Worm (Caenorhabditis elegans) whole organism, early embryonic: ENCODE results near the gene K01D12.15.
"Not testable (repeated sequence)": the region's sequence is repeated elsewhere in the genome, so short reads cannot be mapped to it uniquely, and the experiment has no call there.

ENCODE experiments used
- B0310.2 ChIP-seq: sonication (generic microtip); optimal IDR thresholded peaks from 2 replicates; lab custom pipeline; 2016; ENCODE audit warnings: mild to moderate bottlenecking, missing genetic modification characterization, missing compliant biosample characterization
- F13C5.2 ChIP-seq: sonication (generic microtip); optimal IDR thresholded peaks from 2 replicates; lab custom pipeline; 2017; ENCODE audit warnings: mild to moderate bottlenecking, missing genetic modification characterization, inconsistent platforms, missing compliant biosample characterization
- aly-1 ChIP-seq: sonication (generic microtip); optimal IDR thresholded peaks from 2 replicates; lab custom pipeline; 2016; ENCODE audit warnings: missing genetic modification characterization, missing compliant biosample characterization
- ama-1 ChIP-seq: fragments of 150-350 bp; optimal IDR thresholded peaks from 2 replicates; lab custom pipeline; 2014
- ceh-13 ChIP-seq: fragments of 200-800 bp; sonication (Bioruptor generic); optimal IDR thresholded peaks from 2 replicates; lab custom pipeline; 2018; ENCODE audit warnings: mild to moderate bottlenecking, missing genetic modification characterization, missing compliant biosample characterization
- ceh-36 ChIP-seq: sonication (generic microtip); optimal IDR thresholded peaks from 2 replicates; lab custom pipeline; 2016; ENCODE audit warnings: missing genetic modification characterization, inconsistent platforms, missing compliant biosample characterization
- ets-7 ChIP-seq: sonication (generic microtip); optimal IDR thresholded peaks from 2 replicates; lab custom pipeline; 2016; ENCODE audit warnings: missing genotype, missing genetic modification characterization, missing compliant biosample characterization
- flt-1 ChIP-seq: fragments of 200-800 bp; sonication (Bioruptor generic); IDR thresholded peaks from 2 replicates; pipeline ENCODE4 v1.3.6; 2022; ENCODE audit warnings: missing genetic modification characterization, missing compliant biosample characterization
- hmbx-1 ChIP-seq: sonication (generic microtip); optimal IDR thresholded peaks from 2 replicates; lab custom pipeline; 2016; ENCODE audit warnings: mild to moderate bottlenecking, missing genetic modification characterization, missing compliant biosample characterization
- hmg-4 ChIP-seq: fragments of 200-800 bp; sonication (Bioruptor generic); optimal IDR thresholded peaks from 2 replicates; lab custom pipeline; 2018; ENCODE audit warnings: mild to moderate bottlenecking, missing genetic modification characterization, missing compliant biosample characterization
- hnd-1 ChIP-seq: sonication (generic microtip); optimal IDR thresholded peaks from 2 replicates; lab custom pipeline; 2016; ENCODE audit warnings: missing genetic modification characterization, missing compliant biosample characterization
- pes-1 ChIP-seq: fragments of 200-800 bp; sonication (Bioruptor generic); IDR thresholded peaks from 2 replicates; pipeline ENCODE4 v1.3.6; 2022; ENCODE audit warnings: missing genetic modification reagents, missing genetic modification characterization, missing compliant biosample characterization
- scrt-1 ChIP-seq: fragments of 200-800 bp; sonication (Bioruptor generic); IDR thresholded peaks from 2 replicates; pipeline ENCODE4 v1.3.6; 2022; ENCODE audit warnings: missing genetic modification characterization, missing compliant biosample characterization
- sea-1 ChIP-seq: fragments of 200-800 bp; sonication (Bioruptor generic); conservative IDR thresholded peaks from 2 replicates; pipeline ENCODE4 v1.3.6; 2022; ENCODE audit warnings: missing genetic modification characterization, missing compliant biosample characterization
- tbx-11 ChIP-seq: fragments of 200-800 bp; sonication (Bioruptor generic); IDR thresholded peaks from 2 replicates; pipeline ENCODE4 v1.3.6; 2022; ENCODE audit warnings: missing genetic modification characterization, missing compliant biosample characterization
- tbx-37 ChIP-seq: fragments of 200-800 bp; sonication (Bioruptor generic); conservative IDR thresholded peaks from 2 replicates; pipeline ENCODE4 v1.3.6; 2022; ENCODE audit warnings: missing genetic modification reagents, missing genetic modification characterization, missing compliant biosample characterization
- tra-4 ChIP-seq: sonication (generic microtip); optimal IDR thresholded peaks from 2 replicates; lab custom pipeline; 2017; ENCODE audit warnings: missing genetic modification characterization, missing compliant biosample characterization

K01D12.15 gene

DNA sequence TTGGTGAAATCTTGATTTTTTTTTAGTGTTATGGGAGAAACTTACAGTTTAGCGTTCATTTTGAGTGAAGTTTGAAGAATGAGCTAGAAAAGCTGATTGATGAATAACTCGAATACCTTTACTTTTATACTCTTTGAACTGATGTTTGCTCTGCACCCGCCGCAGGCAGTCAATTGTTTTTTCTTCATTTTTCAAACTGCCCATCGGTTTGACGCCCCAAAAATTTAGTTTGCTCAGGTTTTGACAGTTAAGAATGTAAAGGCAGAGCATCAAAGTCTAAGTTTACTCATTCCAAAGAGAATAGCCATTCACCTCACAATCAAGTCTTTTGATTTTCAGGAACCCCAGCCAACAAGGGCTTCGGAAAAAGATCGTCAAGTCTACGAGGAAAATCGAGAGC lies 24.6 kb upstream of the K01D12.15 start, which contains the start of gene fipr-1:
Gene fipr-1 (minus strand): TSS at position 101 of the 400 bp plus-strand sequence.
- no peak for TF ChIP-seq tbx-11 (GFP tag; lab: Robert Waterston, UW)

DNA sequence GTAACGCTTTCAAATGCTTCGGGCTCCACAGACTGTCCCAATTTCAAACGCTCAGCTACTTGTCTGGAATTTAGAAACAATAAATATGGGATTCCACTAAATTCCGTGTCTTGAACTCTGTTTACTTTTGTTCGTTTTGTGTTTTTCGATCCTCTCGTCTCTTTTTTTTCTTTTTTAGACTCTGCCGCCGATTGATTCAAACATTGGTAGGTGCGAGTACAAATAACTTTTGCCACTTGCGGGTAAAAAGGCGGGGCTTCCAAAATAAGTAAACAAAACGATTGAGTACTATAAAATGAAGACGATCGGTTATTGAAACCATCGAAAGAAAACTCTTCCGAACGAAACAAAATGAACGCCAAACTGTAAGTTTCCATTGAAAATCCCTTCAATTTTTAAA lies 21.1 kb upstream of the K01D12.15 start, which contains the start of gene fipr-2:
Gene fipr-2 (plus strand): TSS at position 245 of the 400 bp plus-strand sequence.
- TF ChIP-seq tbx-11 (GFP tag; lab: Robert Waterston, UW) = no peak
- no peak for TF ChIP-seq pes-1
- no peak for TF ChIP-seq tra-4 (tag; lab: Kevin White, UChicago)
- TF ChIP-seq hmg-4 (GFP tag; lab: Kevin White, UChicago) = no peak
- TF ChIP-seq tbx-37 (GFP tag; lab: Robert Waterston, UW) = no peak
- no peak for TF ChIP-seq F13C5.2 (tag; lab: Kevin White, UChicago)
- TF ChIP-seq sea-1 (GFP tag; lab: Robert Waterston, UW) = no peak
- TF ChIP-seq ceh-36 (tag; lab: Kevin White, UChicago) = no peak
- no peak for TF ChIP-seq scrt-1
- TF ChIP-seq hmbx-1 (tag; lab: Kevin White, UChicago) = no peak
- TF ChIP-seq aly-1 (tag; lab: Kevin White, UChicago) = no peak
- no peak for TF ChIP-seq hnd-1 (tag; lab: Kevin White, UChicago)
- no peak for TF ChIP-seq ceh-13 (GFP tag; lab: Kevin White, UChicago)
- TF ChIP-seq flt-1 (GFP tag; lab: Robert Waterston, UW) = no peak
- no peak for TF ChIP-seq ama-1 (lab: Kevin White, UChicago)
- no peak for TF ChIP-seq ets-7 (tag; lab: Kevin White, UChicago)

DNA sequence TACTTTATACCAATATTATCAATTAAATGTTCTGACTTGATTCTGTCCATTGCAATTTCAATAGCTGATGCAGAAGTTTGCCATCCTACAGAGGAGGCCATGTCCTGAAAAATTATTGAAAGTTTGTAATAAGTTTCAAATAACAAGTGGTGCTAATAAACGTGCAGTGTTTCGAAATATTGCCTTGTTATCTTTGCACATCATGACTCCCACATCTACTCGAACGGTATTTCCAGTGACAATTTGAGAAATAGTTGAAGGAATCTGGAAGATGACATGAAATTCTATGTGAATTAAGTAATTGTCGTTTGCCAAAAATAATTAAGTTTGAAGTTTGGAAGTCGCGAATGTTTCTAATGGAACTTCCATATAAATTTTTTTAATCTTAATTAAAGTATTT lies 16.8 kb upstream of the K01D12.15 start, which contains the start of gene gcy-13:
Gene gcy-13 (minus strand): TSS at position 101 of the 400 bp plus-strand sequence.
- TF ChIP-seq tbx-11 (GFP tag; lab: Robert Waterston, UW) (no peak), ceh-36 (tag; lab: Kevin White, UChicago) (no peak), ama-1 (lab: Kevin White, UChicago) (no peak)

DNA sequence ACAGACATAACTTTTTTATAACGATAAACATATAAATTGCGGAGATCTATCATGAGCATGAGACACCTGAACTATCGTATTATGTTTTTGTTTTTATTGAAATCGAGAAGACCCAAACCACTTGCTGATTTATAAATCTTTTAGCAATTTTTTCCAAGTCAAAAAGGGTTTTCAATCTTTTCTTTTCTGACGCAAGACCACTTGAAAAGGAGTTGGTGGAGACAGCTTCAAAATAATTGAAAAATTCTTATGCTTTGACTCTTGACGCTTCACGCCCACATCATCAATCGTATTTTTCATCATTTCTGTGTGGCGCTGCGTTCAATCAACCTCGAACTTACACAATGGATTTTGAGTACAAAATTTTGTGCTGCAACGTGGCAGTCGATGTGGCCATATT lies 14.9 kb upstream of the K01D12.15 start, which contains the start of gene F23H12.7:
Gene F23H12.7 (plus strand): TSS at position 301 of the 400 bp plus-strand sequence.
- TF ChIP-seq ceh-13 (GFP tag; lab: Kevin White, UChicago) (no peak), tbx-37 (GFP tag; lab: Robert Waterston, UW) (no peak), sea-1 (GFP tag; lab: Robert Waterston, UW) (no peak), ets-7 (tag; lab: Kevin White, UChicago) (no peak), hmbx-1 (tag; lab: Kevin White, UChicago) (no peak), B0310.2 (tag; lab: Kevin White, UChicago) (no peak), ama-1 (lab: Kevin White, UChicago) (no peak)

DNA sequence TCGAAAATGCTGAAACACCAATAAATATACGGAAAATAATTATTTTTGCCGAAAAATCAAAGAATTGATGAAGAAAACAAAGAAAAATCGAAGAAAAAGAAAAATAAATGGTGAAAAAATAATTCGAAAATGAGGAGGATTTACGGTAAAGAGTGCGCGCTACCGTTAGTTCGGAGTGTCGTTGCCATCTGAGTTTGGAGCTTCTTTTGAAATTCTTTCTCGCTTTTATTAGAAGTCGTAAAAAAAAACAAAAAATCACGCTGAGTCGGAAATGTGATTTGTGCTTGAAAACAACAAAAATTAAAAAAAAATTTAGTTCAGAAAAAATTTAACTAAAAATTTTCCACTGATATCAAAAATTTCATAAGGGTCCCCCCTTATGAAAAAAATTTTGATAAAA lies 12.0 kb upstream of the K01D12.15 start, which contains the start of gene F23H12.10:
Gene F23H12.10 (minus strand): TSS at position 12 of the 400 bp plus-strand sequence.
- TF ChIP-seq tra-4 (tag; lab: Kevin White, UChicago); tbx-37 (GFP tag; lab: Robert Waterston, UW); aly-1 (tag; lab: Kevin White, UChicago): not testable (repeated sequence)

DNA sequence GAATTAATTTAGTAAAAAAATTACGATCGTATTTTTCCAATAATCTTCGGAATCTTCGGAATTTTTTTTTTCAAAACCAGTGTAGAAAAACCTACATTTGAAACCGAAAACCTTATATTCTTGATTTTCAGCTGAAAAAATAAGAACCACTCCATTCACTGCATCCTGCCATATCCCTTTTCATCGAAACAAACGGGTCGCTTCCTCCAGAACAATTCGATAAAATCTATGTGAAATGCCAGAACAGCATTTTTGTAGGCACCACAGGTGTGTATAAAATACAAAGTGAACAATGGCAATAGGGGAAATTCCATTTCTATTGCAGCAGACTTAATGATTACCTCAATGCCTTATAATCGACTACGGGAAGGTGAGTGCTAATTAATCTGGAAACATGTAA lies 9.0 kb upstream of the K01D12.15 start, which contains the start of gene K01D12.1:
Gene K01D12.1 (plus strand): TSS at position 301 of the 400 bp plus-strand sequence.
- TF ChIP-seq ets-7 (tag; lab: Kevin White, UChicago) = no peak
- no peak for TF ChIP-seq pes-1
- TF ChIP-seq sea-1 (GFP tag; lab: Robert Waterston, UW) = no peak
- no peak for TF ChIP-seq hmbx-1 (tag; lab: Kevin White, UChicago)
- TF ChIP-seq scrt-1 = no peak
- no peak for TF ChIP-seq ceh-13 (GFP tag; lab: Kevin White, UChicago)
- TF ChIP-seq tra-4 (tag; lab: Kevin White, UChicago) = no peak
- no peak for TF ChIP-seq aly-1 (tag; lab: Kevin White, UChicago)
- TF ChIP-seq ama-1 (lab: Kevin White, UChicago) = no peak
- no peak for TF ChIP-seq F13C5.2 (tag; lab: Kevin White, UChicago)
- TF ChIP-seq tbx-11 (GFP tag; lab: Robert Waterston, UW) = no peak
- TF ChIP-seq B0310.2 (tag; lab: Kevin White, UChicago) = no peak
- no peak for TF ChIP-seq hmg-4 (GFP tag; lab: Kevin White, UChicago)
- no peak for TF ChIP-seq hnd-1 (tag; lab: Kevin White, UChicago)
- no peak for TF ChIP-seq ceh-36 (tag; lab: Kevin White, UChicago)
- TF ChIP-seq flt-1 (GFP tag; lab: Robert Waterston, UW) = no peak

DNA sequence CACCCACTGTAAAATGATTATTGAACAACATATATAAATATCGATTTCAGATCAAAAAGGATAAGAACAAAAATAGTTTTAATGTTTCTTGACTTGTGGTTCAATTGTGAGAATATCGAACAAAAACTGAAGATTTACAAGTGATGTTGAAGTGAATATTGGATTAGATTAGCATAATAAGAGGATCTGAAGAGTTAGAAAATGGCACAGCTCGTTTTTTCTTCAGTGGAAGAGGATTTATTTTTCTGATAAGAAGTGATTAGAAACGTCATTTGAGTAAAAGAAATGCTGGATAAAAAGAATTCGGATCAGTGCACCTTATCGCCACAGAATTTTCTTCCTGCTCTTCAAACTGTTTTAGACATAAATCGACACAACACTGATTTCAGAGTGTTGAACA lies 9.4 kb downstream of the K01D12.15 start, which contains the start of gene twk-14:
Gene twk-14 (minus strand): TSS at position 8 of the 400 bp plus-strand sequence.
- TF ChIP-seq sea-1 (GFP tag; lab: Robert Waterston, UW) = no peak
- no peak for TF ChIP-seq tbx-37 (GFP tag; lab: Robert Waterston, UW)
- TF ChIP-seq scrt-1 = no peak

DNA sequence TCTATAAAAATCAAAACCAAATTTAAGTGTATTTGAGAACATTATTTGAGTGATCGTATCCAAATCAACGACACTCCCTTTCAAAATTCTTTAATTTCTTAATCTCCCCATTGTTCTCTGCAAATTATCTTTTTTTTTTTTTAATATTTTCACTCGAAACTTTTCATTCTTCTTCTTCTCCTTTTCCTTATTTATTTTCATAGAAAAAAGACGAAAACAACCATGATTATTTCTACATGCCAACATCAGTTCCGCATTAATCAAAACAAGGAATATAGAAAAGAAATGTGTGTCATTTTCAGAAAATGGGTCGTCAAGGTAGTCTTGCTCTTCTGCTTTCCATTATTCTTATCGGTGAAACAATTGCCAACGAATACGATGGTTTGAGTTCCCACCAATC lies 11.3 kb downstream of the K01D12.15 start, which contains the start of gene K01D12.5:
Gene K01D12.5 (plus strand): TSS at position 301 of the 400 bp plus-strand sequence.
- no peak for TF ChIP-seq ceh-13 (GFP tag; lab: Kevin White, UChicago)
